Fruit fly (Drosophila melanogaster): ENCODE results near the gene Dic61B.

Gene Dic61B

dm6 chr3L:152489-152888 lies at the start of gene Dic61B, which contains the start of gene p130CAS:
Gene Dic61B (minus strand): TSS chr3L:152589.
Gene p130CAS (plus strand): TSS chr3L:152884.
- TF ChIP-seq CTCF (optimal IDR thresholded peaks at IDR 0.05) (no peak), CG8478 (optimal IDR thresholded peaks at IDR 0.05) (no peak)

- no peak for TF ChIP-seq CTCF (optimal IDR thresholded peaks at IDR 0.05)
- no peak for TF ChIP-seq CG8478 (optimal IDR thresholded peaks at IDR 0.05)
These were observed 47.6 kb upstream of the Dic61B start, which contains the start of the genes rno and mri for dm6 chr3L:199754-200596. Gene rno (minus strand): TSS chr3L:199762. Gene mri (plus strand): TSS chr3L:200174.

dm6 chr3L:199050-199745 lies 46.8 kb upstream of the Dic61B start:
- peak; percentile 8 to 30 for TF ChIP-seq CTCF (optimal IDR thresholded peaks at IDR 0.05)
- TF ChIP-seq CG8478 (optimal IDR thresholded peaks at IDR 0.05), result no peak

- TF ChIP-seq CG8478 (optimal IDR thresholded peaks at IDR 0.05) (no peak), CTCF (optimal IDR thresholded peaks at IDR 0.05) (no peak)
These were observed 31.9 kb upstream of the Dic61B start, which contains the start of the genes CG34140, Mkp and Mtch for dm6 chr3L:184251-184650. Gene CG34140 (minus strand): TSS chr3L:184424. Gene Mkp (minus strand): TSS chr3L:184540. Gene Mtch (plus strand): TSS chr3L:184626.

- no peak for TF ChIP-seq CTCF (optimal IDR thresholded peaks at IDR 0.05)
- TF ChIP-seq CG8478 (optimal IDR thresholded peaks at IDR 0.05), result no peak
These were observed 27.8 kb upstream of the Dic61B start for dm6 chr3L:180262-180543.

- TF ChIP-seq CTCF (optimal IDR thresholded peaks at IDR 0.05) (no peak), CG8478 (optimal IDR thresholded peaks at IDR 0.05) (no peak)
These were observed 27.3 kb upstream of the Dic61B start, which contains the start of gene CG13875 for dm6 chr3L:179490-180261. Gene CG13875 (plus strand): TSS chr3L:179923.

dm6 chr3L:178913-179488 lies 26.6 kb upstream of the Dic61B start, which contains the start of gene Vdup1:
Gene Vdup1 (minus strand): TSS chr3L:178963.
- TF ChIP-seq CTCF (optimal IDR thresholded peaks at IDR 0.05) (no peak), CG8478 (optimal IDR thresholded peaks at IDR 0.05) (no peak)

dm6 chr3L:178445-178844 lies 26.1 kb upstream of the Dic61B start:
- no peak for TF ChIP-seq CTCF (optimal IDR thresholded peaks at IDR 0.05)
- no peak for TF ChIP-seq CG8478 (optimal IDR thresholded peaks at IDR 0.05)

- TF ChIP-seq CG8478 (optimal IDR thresholded peaks at IDR 0.05) (no peak), CTCF (optimal IDR thresholded peaks at IDR 0.05) (no peak)
These were observed 25.5 kb upstream of the Dic61B start for dm6 chr3L:177938-178337.

- TF ChIP-seq CG8478 (optimal IDR thresholded peaks at IDR 0.05), result no peak
- TF ChIP-seq CTCF (optimal IDR thresholded peaks at IDR 0.05), result no peak
These were observed 23.6 kb upstream of the Dic61B start, which contains the start of gene CG7049 for dm6 chr3L:175949-176348. Gene CG7049 (minus strand): TSS chr3L:176228.

- TF ChIP-seq CTCF (optimal IDR thresholded peaks at IDR 0.05) (no peak), CG8478 (optimal IDR thresholded peaks at IDR 0.05) (no peak)
These were observed 22.1 kb upstream of the Dic61B start for dm6 chr3L:174501-174900.

- TF ChIP-seq CG8478 (optimal IDR thresholded peaks at IDR 0.05) (no peak), CTCF (optimal IDR thresholded peaks at IDR 0.05) (no peak)
These were observed 19.3 kb upstream of the Dic61B start for dm6 chr3L:171729-172128.

dm6 chr3L:166789-167132 lies 14.4 kb upstream of the Dic61B start:
- no peak for TF ChIP-seq CTCF (optimal IDR thresholded peaks at IDR 0.05)
- no peak for TF ChIP-seq CG8478 (optimal IDR thresholded peaks at IDR 0.05)

- TF ChIP-seq CG8478 (optimal IDR thresholded peaks at IDR 0.05), result no peak
- TF ChIP-seq CTCF (optimal IDR thresholded peaks at IDR 0.05), result no peak
These were observed 13.8 kb upstream of the Dic61B start for dm6 chr3L:165981-166788.
